Fruit fly (Drosophila melanogaster) whole organism, wandering third instar larva: ENCODE results near the gene Irk1.

ENCODE experiments used
- Abd-B ChIP-seq: fragments of >200 bp; optimal IDR thresholded peaks from 2 replicates; lab custom pipeline; 2017; ENCODE audit warnings: missing biosample characterization, missing genetic modification characterization
- CG32264 ChIP-seq: fragments of 200-800 bp; sonication (Bioruptor generic); optimal IDR thresholded peaks from 2 replicates; lab custom pipeline; 2016; ENCODE audit warnings: missing biosample characterization, missing genetic modification characterization
- CG9705 ChIP-seq: fragments of 200-800 bp; sonication (Bioruptor generic); optimal IDR thresholded peaks from 2 replicates; lab custom pipeline; 2018; ENCODE audit warnings: missing biosample characterization, mild to moderate bottlenecking, missing genetic modification characterization
- CrebA ChIP-seq: fragments of 200-800 bp; sonication (Bioruptor generic); optimal IDR thresholded peaks from 2 replicates; lab custom pipeline; 2016; ENCODE audit warnings: missing biosample characterization, mild to moderate bottlenecking, missing genetic modification characterization, borderline replicate concordance
- Dfd ChIP-seq: fragments of >200 bp; optimal IDR thresholded peaks from 2 replicates; lab custom pipeline; 2017; ENCODE audit warnings: missing biosample characterization, missing genetic modification characterization
- Dif ChIP-seq: fragments of 200-275, 200-300 bp; sonication (Bioruptor generic); optimal IDR thresholded peaks from 2 replicates; lab custom pipeline; 2018; ENCODE audit warnings: missing biosample characterization, missing genetic modification characterization; ENCODE audit not compliant: partially characterized antibody
- GATAd ChIP-seq: sonication (Bioruptor generic); optimal IDR thresholded peaks from 2 replicates; lab custom pipeline; 2016; ENCODE audit warnings: missing biosample characterization, missing genetic modification characterization
- HLH106 ChIP-seq: fragments of 200-800 bp; optimal IDR thresholded peaks from 3 replicates; lab custom pipeline; 2019; ENCODE audit warnings: missing biosample characterization, mild to moderate bottlenecking, missing genetic modification characterization, moderate library complexity
- Hnf4 ChIP-seq: fragments of 200-800 bp; sonication (Bioruptor generic); optimal IDR thresholded peaks from 2 replicates; lab custom pipeline; 2016; ENCODE audit warnings: missing biosample characterization, mild to moderate bottlenecking, missing genetic modification characterization
- Hr78 ChIP-seq: fragments of >200 bp; optimal IDR thresholded peaks from 2 replicates; lab custom pipeline; 2017; ENCODE audit warnings: missing biosample characterization, missing genetic modification characterization
- Hr83 ChIP-seq: fragments of 200-300 bp; sonication (Bioruptor generic); optimal IDR thresholded peaks from 2 replicates; lab custom pipeline; 2016; ENCODE audit warnings: missing biosample characterization, mild to moderate bottlenecking, missing genetic modification characterization, moderate library complexity; ENCODE audit not compliant: poor library complexity, severe bottlenecking
- Jra ChIP-seq: sonication (Bioruptor generic); optimal IDR thresholded peaks from 2 replicates; lab custom pipeline; 2016; ENCODE audit warnings: missing biosample characterization, missing genetic modification characterization
- Mio ChIP-seq: sonication (Bioruptor generic); optimal IDR thresholded peaks from 2 replicates; lab custom pipeline; 2016; ENCODE audit warnings: missing biosample characterization, missing genetic modification characterization
- Myc ChIP-seq: fragments of >200 bp; optimal IDR thresholded peaks from 2 replicates; lab custom pipeline; 2017
- N ChIP-seq: fragments of >200 bp; optimal IDR thresholded peaks from 2 replicates; lab custom pipeline; 2018; ENCODE audit warnings: missing biosample characterization, missing external identifiers, missing genetic modification characterization
- OdsH ChIP-seq: fragments of 200-800 bp; sonication (Bioruptor generic); optimal IDR thresholded peaks from 2 replicates; lab custom pipeline; 2016; ENCODE audit warnings: missing biosample characterization, mild to moderate bottlenecking, missing genetic modification characterization
- Rel ChIP-seq, 2 experiments: fragments of 200-800 bp; sonication (Bioruptor generic) in 1 of 2; optimal IDR thresholded peaks; 2 replicates in 1 of 2; 3 replicates in 1 of 2; lab custom pipeline; 2016 to 2019; ENCODE audit warnings: mild to moderate bottlenecking in 2 of 2, missing biosample characterization in 2 of 2, missing genetic modification characterization in 2 of 2, moderate library complexity in 1 of 2
- Sp1 ChIP-seq: fragments of 200-800 bp; sonication (Bioruptor generic); optimal IDR thresholded peaks from 3 replicates; lab custom pipeline; 2019; ENCODE audit warnings: missing biosample characterization, mild to moderate bottlenecking, missing genetic modification characterization, moderate library complexity
- Vsx2 ChIP-seq: fragments of 200-300, 225-300 bp; sonication (Bioruptor generic); optimal IDR thresholded peaks from 2 replicates; lab custom pipeline; 2018; ENCODE audit warnings: missing biosample characterization, missing genetic modification characterization; ENCODE audit not compliant: partially characterized antibody
- br ChIP-seq: fragments of 200-800 bp; sonication (Bioruptor generic); optimal IDR thresholded peaks from 2 replicates; lab custom pipeline; 2016; ENCODE audit warnings: missing biosample characterization, missing genetic modification characterization
- brk ChIP-seq: fragments of 200-800 bp; sonication (Bioruptor generic); optimal IDR thresholded peaks from 2 replicates; lab custom pipeline; 2016; ENCODE audit warnings: missing biosample characterization, mild to moderate bottlenecking, missing genetic modification characterization
- dl ChIP-seq, 2 experiments: fragments of 175-275, 200-275 bp in 1 of 2; fragments of 200-275 bp in 1 of 2; sonication (Bioruptor generic); optimal IDR thresholded peaks; lab custom pipeline; 2018; ENCODE audit warnings: mild to moderate bottlenecking in 2 of 2, missing biosample characterization in 2 of 2, missing genetic modification characterization in 2 of 2, moderate library complexity in 2 of 2; ENCODE audit not compliant: partially characterized antibody in 2 of 2, insufficient read depth in 1 of 2
- dmrt93B ChIP-seq: fragments of 200-800 bp; sonication (Bioruptor generic); optimal IDR thresholded peaks from 2 replicates; lab custom pipeline; 2018; ENCODE audit warnings: missing biosample characterization, mild to moderate bottlenecking, missing genetic modification characterization
- dsf ChIP-seq: sonication (Bioruptor generic); optimal IDR thresholded peaks from 2 replicates; lab custom pipeline; 2016; ENCODE audit warnings: missing biosample characterization, missing genetic modification characterization, borderline replicate concordance
- ey ChIP-seq: fragments of 200-800 bp; sonication (Bioruptor generic); optimal IDR thresholded peaks from 2 replicates; lab custom pipeline; 2016; ENCODE audit warnings: missing biosample characterization, missing genetic modification characterization
- foxo ChIP-seq, 2 experiments: fragments of 200-800 bp; sonication (Bioruptor generic); optimal IDR thresholded peaks; 2 replicates in 1 of 2; 3 replicates in 1 of 2; lab custom pipeline; 2016 to 2017; ENCODE audit warnings: missing biosample characterization in 2 of 2, missing genetic modification characterization in 2 of 2
- fru ChIP-seq: fragments of 200-800 bp; sonication (Bioruptor generic); optimal IDR thresholded peaks from 3 replicates; lab custom pipeline; 2016; ENCODE audit warnings: missing biosample characterization, mild to moderate bottlenecking, missing genetic modification characterization
- h ChIP-seq: fragments of 200-800 bp; sonication (Bioruptor generic); optimal IDR thresholded peaks from 3 replicates; lab custom pipeline; 2016; ENCODE audit warnings: missing biosample characterization, mild to moderate bottlenecking, missing genetic modification characterization
- jim ChIP-seq: fragments of 175-275, 200-325 bp; sonication (Bioruptor generic); optimal IDR thresholded peaks from 2 replicates; lab custom pipeline; 2016; ENCODE audit warnings: missing biosample characterization, mild to moderate bottlenecking, missing genetic modification characterization
- lola ChIP-seq: fragments of >200 bp; optimal IDR thresholded peaks from 2 replicates; lab custom pipeline; 2017; ENCODE audit warnings: missing biosample characterization, missing genetic modification characterization
- pan ChIP-seq: fragments of >200 bp; optimal IDR thresholded peaks from 2 replicates; lab custom pipeline; 2017
- psq ChIP-seq: fragments of 200-800 bp; sonication (Bioruptor generic); optimal IDR thresholded peaks from 3 replicates; lab custom pipeline; 2017; ENCODE audit warnings: missing biosample characterization, mild to moderate bottlenecking, missing genetic modification characterization, moderate library complexity
- rgr ChIP-seq: fragments of 200-800 bp; sonication (Bioruptor generic); optimal IDR thresholded peaks from 3 replicates; lab custom pipeline; 2016; ENCODE audit warnings: missing biosample characterization, mild to moderate bottlenecking, missing genetic modification characterization
- sage ChIP-seq: fragments of 200-800 bp; sonication (Bioruptor generic); optimal IDR thresholded peaks from 2 replicates; lab custom pipeline; 2016; ENCODE audit warnings: missing biosample characterization, mild to moderate bottlenecking, missing genetic modification characterization
- sv ChIP-seq: fragments of 200-800 bp; sonication (Bioruptor generic); optimal IDR thresholded peaks from 3 replicates; lab custom pipeline; 2016; ENCODE audit warnings: missing biosample characterization, missing genetic modification characterization
- tai ChIP-seq: sonication (Bioruptor generic); optimal IDR thresholded peaks from 2 replicates; lab custom pipeline; 2016; ENCODE audit warnings: missing biosample characterization, missing genetic modification characterization
- usp ChIP-seq: fragments of >200 bp; optimal IDR thresholded peaks from 2 replicates; lab custom pipeline; 2017; ENCODE audit warnings: missing biosample characterization, missing genetic modification characterization
- woc ChIP-seq: sonication (Bioruptor generic); optimal IDR thresholded peaks from 2 replicates; lab custom pipeline; 2016; ENCODE audit warnings: missing biosample characterization, mild to moderate bottlenecking, missing genetic modification characterization

The Irk1 gene

DNA sequence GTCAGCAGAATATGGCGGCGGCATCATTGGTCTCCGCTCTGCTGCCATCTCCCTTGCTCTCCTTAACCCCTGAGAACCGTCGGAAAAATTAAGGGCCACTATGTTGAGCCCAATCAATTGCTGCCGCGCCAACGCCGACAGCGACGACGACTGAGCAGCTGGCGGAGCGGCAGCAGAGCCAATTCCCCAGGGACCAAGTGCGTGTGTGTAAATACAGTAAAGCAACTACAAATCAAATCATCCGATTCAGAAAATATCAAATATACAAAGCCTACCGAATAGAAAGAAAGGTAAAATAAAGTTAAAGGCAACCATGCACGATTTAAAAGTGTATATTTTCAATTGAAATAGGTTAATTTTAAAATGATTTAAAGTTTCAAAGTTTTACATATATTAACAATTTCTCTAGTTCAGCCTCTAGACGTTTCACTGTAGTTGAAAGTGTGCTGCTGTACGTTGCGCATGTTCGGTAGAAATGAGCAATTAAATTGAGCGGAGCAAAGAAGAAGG is 43.7 kb downstream of the Irk1 start:
- TF ChIP-seq Myc (lab: Kevin White, UChicago) (no peak), dsf (GFP tag; lab: Kevin White, UChicago) (no peak), brk (GFP tag; lab: Kevin White, UChicago) (no peak), Sp1 (GFP tag; lab: Kevin White, UChicago) (peak; percentile 45), foxo (GFP tag; optimal IDR thresholded peaks at IDR 0.05; lab: Kevin White, UChicago) (peak in 1 of 2 experiments; percentile 63), h (peak; percentile 34), sv (GFP tag; lab: Kevin White, UChicago) (peak; percentile 22), N (GFP tag; lab: Kevin White, UChicago) (no peak), sage (no peak), Dfd (GFP tag; lab: Kevin White, UChicago) (no peak), Abd-B (GFP tag; lab: Kevin White, UChicago) (no peak), Vsx2 (GFP tag; lab: Kevin White, UChicago) (no peak), Hr83 (GFP tag; lab: Kevin White, UChicago) (no peak), ey (GFP tag; lab: Kevin White, UChicago) (peak; percentile 32), CrebA (GFP tag; lab: Kevin White, UChicago) (no peak), usp (GFP tag; lab: Kevin White, UChicago) (no peak), fru (GFP tag; lab: Kevin White, UChicago) (peak; percentile 62), CG9705 (GFP tag; lab: Kevin White, UChicago) (no peak), br (GFP tag; lab: Kevin White, UChicago) (no peak), rgr (GFP tag; lab: Kevin White, UChicago) (peak; percentile 16), jim (GFP tag; lab: Kevin White, UChicago) (no peak), HLH106 (peak; percentile 24), Mio (GFP tag; lab: Kevin White, UChicago) (no peak), Jra (GFP tag; lab: Kevin White, UChicago) (no peak), Hnf4 (no peak), tai (no peak), dmrt93B (GFP tag; lab: Kevin White, UChicago) (no peak), Rel (GFP tag; optimal IDR thresholded peaks at IDR 0.05; lab: Kevin White, UChicago) (no peak), Rel (tag; optimal IDR thresholded peaks at IDR 0.05; lab: Kevin White, UChicago) (no peak), GATAd (GFP tag; lab: Kevin White, UChicago) (no peak), lola (GFP tag; lab: Kevin White, UChicago) (no peak), woc (peak; percentile 43), dl (GFP tag; optimal IDR thresholded peaks at IDR 0.05; lab: Kevin White, UChicago; ENCODE audit: insufficient read depth in 1 of 2, partially characterized antibody in 2 of 2) (no peak), pan (lab: Kevin White, UChicago) (no peak), CG32264 (no peak), Hr78 (GFP tag; lab: Kevin White, UChicago) (no peak), Dif (GFP tag; lab: Kevin White, UChicago) (no peak), OdsH (GFP tag; lab: Kevin White, UChicago) (no peak), psq (peak; percentile 30)

DNA sequence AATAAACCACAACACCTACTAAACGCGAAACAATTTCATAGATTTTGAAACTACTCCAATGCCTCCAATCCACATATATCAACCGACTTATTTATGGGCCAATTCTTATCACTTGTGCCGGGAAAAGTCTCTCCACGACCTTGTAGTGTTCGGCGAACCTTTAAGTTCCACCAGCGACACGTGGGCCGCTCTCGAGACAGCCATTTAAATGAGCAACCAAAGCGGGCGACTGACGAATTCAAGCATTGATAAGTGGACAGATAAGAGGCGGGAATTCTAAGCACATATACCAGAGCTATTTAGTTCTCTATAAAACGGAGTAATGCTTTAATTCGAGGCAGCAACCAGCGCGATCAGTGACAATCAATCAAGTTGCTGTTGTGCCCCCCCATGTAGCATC is 44.6 kb downstream of the Irk1 start:
- TF ChIP-seq Abd-B (GFP tag; lab: Kevin White, UChicago) (no peak), Hnf4 (no peak), br (GFP tag; lab: Kevin White, UChicago) (no peak), Rel (GFP tag; optimal IDR thresholded peaks at IDR 0.05; lab: Kevin White, UChicago) (no peak), Rel (tag; optimal IDR thresholded peaks at IDR 0.05; lab: Kevin White, UChicago) (no peak), woc (no peak), usp (GFP tag; lab: Kevin White, UChicago) (no peak), h (no peak), Dif (GFP tag; lab: Kevin White, UChicago) (no peak), Hr78 (GFP tag; lab: Kevin White, UChicago) (no peak), sv (GFP tag; lab: Kevin White, UChicago) (no peak), brk (GFP tag; lab: Kevin White, UChicago) (no peak), OdsH (GFP tag; lab: Kevin White, UChicago) (no peak)
- TF ChIP-seq, all 38 proteins: peak for 0
